Worm (Caenorhabditis elegans) whole organism, mixed stage, embryonic: ENCODE measurements around the gene idpp-4.

Experiments
- blmp-1 ChIP-seq: fragments of 150-350 bp; optimal IDR thresholded peaks from 2 replicates; lab custom pipeline; 2014; ENCODE audit warnings: missing biosample characterization, missing genetic modification characterization
- ces-1 ChIP-seq: fragments of 150-350 bp; optimal IDR thresholded peaks from 2 replicates; lab custom pipeline; 2014; ENCODE audit warnings: missing biosample characterization, missing genetic modification reagents, missing genetic modification characterization
- hlh-1 ChIP-seq: fragments of 150-350 bp; optimal IDR thresholded peaks from 2 replicates; lab custom pipeline; 2014; ENCODE audit warnings: missing biosample characterization, missing genetic modification reagents, missing genetic modification characterization
- lin-13 ChIP-seq: fragments of 150-350 bp; optimal IDR thresholded peaks from 2 replicates; lab custom pipeline; 2014; ENCODE audit warnings: missing biosample characterization, missing genetic modification characterization
- mep-1 ChIP-seq: fragments of 150-350 bp; optimal IDR thresholded peaks from 2 replicates; lab custom pipeline; 2017; ENCODE audit warnings: missing biosample characterization, missing genetic modification reagents, missing genetic modification characterization, inconsistent platforms
- nhr-237 ChIP-seq: fragments of 150-350 bp; optimal IDR thresholded peaks from 2 replicates; lab custom pipeline; 2014; ENCODE audit warnings: missing biosample characterization, missing genetic modification characterization
- snpc-4 ChIP-seq: fragments of 150-350 bp; optimal IDR thresholded peaks from 2 replicates; lab custom pipeline; 2014; ENCODE audit warnings: missing biosample characterization, missing genetic modification characterization
- tbx-8 ChIP-seq: fragments of 200-800 bp; sonication (Bioruptor generic); optimal IDR thresholded peaks from 2 replicates; lab custom pipeline; 2018; ENCODE audit warnings: mild to moderate bottlenecking, missing genetic modification characterization, moderate library complexity, missing compliant biosample characterization
- ztf-11 ChIP-seq: fragments of 150-350 bp; optimal IDR thresholded peaks from 2 replicates; lab custom pipeline; 2014; ENCODE audit warnings: missing biosample characterization, missing genetic modification characterization

DNA sequence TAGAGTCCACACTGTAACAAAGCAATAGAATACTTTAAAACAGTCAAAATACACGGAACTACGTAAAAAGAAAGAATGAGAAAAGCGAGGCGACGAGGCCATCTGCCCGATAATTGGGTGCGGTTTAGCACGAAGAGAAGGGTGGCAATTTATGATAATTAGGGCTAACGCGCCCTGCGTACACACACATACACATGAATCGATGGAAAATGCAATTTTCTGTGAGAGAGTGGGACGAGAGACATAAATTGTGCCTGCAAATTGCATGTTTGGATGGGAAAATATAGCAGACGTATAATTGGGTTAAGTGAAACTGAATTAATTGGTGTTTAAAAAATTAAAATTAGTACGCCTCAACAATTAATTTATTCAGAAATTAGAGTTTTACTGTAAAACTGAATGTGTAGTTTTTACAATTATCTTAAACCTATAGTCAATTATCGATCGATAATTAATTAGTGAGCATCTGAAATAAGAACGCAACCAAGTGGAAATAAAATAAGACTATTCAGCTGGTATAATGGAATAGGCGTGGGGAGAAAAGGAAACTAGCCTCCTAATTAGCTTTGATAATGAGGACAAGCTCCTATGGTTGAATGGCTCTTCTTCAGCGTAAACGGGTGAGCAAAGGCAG lies 52.4 kb downstream of the idpp-4 start:
- TF ChIP-seq nhr-237 (tag; lab: Kevin White, UChicago) (no peak), ces-1 (GFP tag; lab: Kevin White, UChicago) (peak; percentile 99), hlh-1 (tag; lab: Kevin White, UChicago) (no peak), tbx-8 (GFP tag; lab: Kevin White, UChicago) (no peak), blmp-1 (no peak), snpc-4 (tag; lab: Kevin White, UChicago) (no peak), lin-13 (no peak), mep-1 (tag; lab: Kevin White, UChicago) (peak; percentile 13), ztf-11 (tag; lab: Kevin White, UChicago) (peak; percentile 31)
